Worm (Caenorhabditis elegans) whole organism, young adult: ENCODE results near the gene iffb-1.

Experiments
- ama-1 ChIP-seq, 3 experiments: fragments of 150-350 bp in 1 of 3; sonication (generic microtip) in 2 of 3; optimal IDR thresholded peaks; 2 replicates each; lab custom pipeline; 2014 to 2018; ENCODE audit warnings: missing biosample characterization in 2 of 3, missing genetic modification characterization in 2 of 3, missing genetic modification reagents in 2 of 3
- ccch-3 ChIP-seq: fragments of 200-800 bp; sonication (Bioruptor generic); optimal IDR thresholded peaks from 2 replicates; lab custom pipeline; 2018; ENCODE audit warnings: mild to moderate bottlenecking, missing genetic modification characterization, missing compliant biosample characterization
- cebp-2 ChIP-seq: fragments of 200-800 bp; sonication (Bioruptor generic); IDR thresholded peaks from 2 replicates; pipeline ENCODE4 v1.3.6; 2022; ENCODE audit warnings: missing genetic modification characterization, missing compliant biosample characterization
- dpl-1 ChIP-seq: fragments of 150-350 bp; optimal IDR thresholded peaks from 2 replicates; lab custom pipeline; 2014; ENCODE audit warnings: missing biosample characterization, missing genetic modification reagents, missing genetic modification characterization
- efl-1 ChIP-seq: fragments of 150-350 bp; optimal IDR thresholded peaks from 2 replicates; lab custom pipeline; 2014; ENCODE audit warnings: missing biosample characterization, missing genetic modification reagents, missing genetic modification characterization
- gei-17 ChIP-seq: fragments of 200-800 bp; sonication (Bioruptor generic); optimal IDR thresholded peaks from 2 replicates; lab custom pipeline; 2018; ENCODE audit warnings: mild to moderate bottlenecking, missing genetic modification characterization, missing compliant biosample characterization
- him-1 ChIP-seq: sonication (generic microtip); optimal IDR thresholded peaks from 2 replicates; lab custom pipeline; 2016; ENCODE audit warnings: missing genotype, missing genetic modification reagents, missing genetic modification characterization, missing compliant biosample characterization
- nhr-120 ChIP-seq: fragments of 200-800 bp; sonication (Bioruptor generic); IDR thresholded peaks from 2 replicates; pipeline ENCODE4 v1.3.6; 2022; ENCODE audit warnings: missing genetic modification characterization, missing compliant biosample characterization
- nhr-27 ChIP-seq: fragments of 200-800 bp; sonication (Bioruptor generic); optimal IDR thresholded peaks from 2 replicates; lab custom pipeline; 2018; ENCODE audit warnings: mild to moderate bottlenecking, missing genetic modification characterization, moderate library complexity, missing compliant biosample characterization
- nhr-90 ChIP-seq: sonication (generic microtip); optimal IDR thresholded peaks from 2 replicates; lab custom pipeline; 2016; ENCODE audit warnings: missing genotype, mild to moderate bottlenecking, missing genetic modification characterization, missing compliant biosample characterization
- ztf-28 ChIP-seq: fragments of 200-800 bp; sonication (Bioruptor generic); IDR thresholded peaks from 2 replicates; pipeline ENCODE4 v1.3.6; 2022; ENCODE audit warnings: missing genetic modification reagents, missing genetic modification characterization, missing compliant biosample characterization

- no peak for TF ChIP-seq gei-17 (GFP tag; lab: Kevin White, UChicago)
- TF ChIP-seq nhr-90 (tag; lab: Kevin White, UChicago): no peak
- no peak for TF ChIP-seq ama-1 (optimal IDR thresholded peaks at IDR 0.05; lab: Kevin White, UChicago)
- no peak for TF ChIP-seq ama-1 (GFP tag; optimal IDR thresholded peaks at IDR 0.05; lab: Kevin White, UChicago)
- no peak for TF ChIP-seq ztf-28
- no peak for TF ChIP-seq nhr-27 (tag; lab: Kevin White, UChicago)
- TF ChIP-seq him-1 (tag; lab: Kevin White, UChicago): no peak
- TF ChIP-seq nhr-120: no peak
- TF ChIP-seq ccch-3 (GFP tag; lab: Kevin White, UChicago): no peak
- TF ChIP-seq cebp-2: no peak
- no peak for TF ChIP-seq efl-1 (GFP tag; lab: Kevin White, UChicago)
- no peak for TF ChIP-seq dpl-1 (GFP tag; lab: Kevin White, UChicago)
Observed at ce11 chrIII:2362648-2363047, 48.4 kb downstream of the iffb-1 start, which contains the start of gene srd-69.
